Worm (Caenorhabditis elegans) whole organism, L3 larva: ENCODE data around the gene ugt-58.

Experiments used
- R02D3.7 ChIP-seq: fragments of 150-350 bp; optimal IDR thresholded peaks from 2 replicates; lab custom pipeline; 2014; ENCODE audit warnings: missing biosample characterization, missing genetic modification characterization
- ZK546.5 ChIP-seq: sonication (generic microtip); optimal IDR thresholded peaks from 2 replicates; lab custom pipeline; 2017; ENCODE audit warnings: missing biosample characterization, missing genetic modification characterization
- ceh-9 ChIP-seq: sonication (generic microtip); optimal IDR thresholded peaks from 2 replicates; lab custom pipeline; 2018; ENCODE audit warnings: missing biosample characterization, missing genetic modification characterization
- elt-3 ChIP-seq, 3 experiments: fragments of 150-350 bp in 1 of 3; sonication (generic microtip) in 2 of 3; optimal IDR thresholded peaks; 2 replicates in 2 of 3; 4 replicates in 1 of 3; lab custom pipeline; 2014 to 2017; ENCODE audit warnings: missing biosample characterization in 3 of 3, missing genetic modification characterization in 3 of 3
- eor-1 ChIP-seq, 2 experiments: fragments of 150-350 bp; optimal IDR thresholded peaks; 2 replicates each; lab custom pipeline; 2014 to 2018; ENCODE audit warnings: missing biosample characterization in 2 of 2, missing genetic modification characterization in 2 of 2
- fkh-2 ChIP-seq: fragments of 150-350 bp; optimal IDR thresholded peaks from 2 replicates; lab custom pipeline; 2014; ENCODE audit warnings: missing biosample characterization, missing genetic modification reagents, missing genetic modification characterization
- fos-1 ChIP-seq: fragments of 150-350 bp; optimal IDR thresholded peaks from 2 replicates; lab custom pipeline; 2014; ENCODE audit warnings: missing biosample characterization, missing genetic modification characterization
- mdl-1 ChIP-seq: fragments of 150-350 bp; optimal IDR thresholded peaks from 2 replicates; lab custom pipeline; 2014; ENCODE audit warnings: missing biosample characterization, missing genetic modification characterization
- nhr-77 ChIP-seq: fragments of 150-350 bp; optimal IDR thresholded peaks from 2 replicates; lab custom pipeline; 2014; ENCODE audit warnings: missing biosample characterization, missing genetic modification characterization

DNA sequence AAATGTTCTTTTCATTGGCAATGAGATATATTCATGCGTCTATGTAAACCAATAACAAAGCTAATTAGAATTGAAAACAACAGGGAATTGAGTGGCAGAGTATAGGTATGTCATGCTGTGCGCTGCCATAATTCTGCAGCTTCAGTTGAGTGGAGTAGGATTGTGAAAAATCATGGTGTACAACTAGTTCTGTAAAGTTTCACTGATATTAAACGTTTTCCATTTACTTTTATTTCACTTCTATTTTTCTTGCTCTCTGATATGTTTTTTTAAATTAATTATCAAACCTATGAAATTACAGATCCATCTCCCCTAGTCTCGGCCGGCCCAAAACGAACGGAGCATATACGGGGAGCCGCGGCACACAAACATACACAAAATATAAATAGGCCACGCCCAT lies 10.9 kb downstream of the ugt-58 start, which contains the start of gene exc-7:
- TF ChIP-seq fkh-2 (tag; lab: Kevin White, UChicago) (no peak), ZK546.5 (tag; lab: Kevin White, UChicago) (no peak), nhr-77 (tag; lab: Kevin White, UChicago) (no peak), R02D3.7 (no peak), ceh-9 (tag; lab: Kevin White, UChicago) (no peak), elt-3 (tag; optimal IDR thresholded peaks at IDR 0.05; lab: Kevin White, UChicago) (no peak), fos-1 (tag; lab: Kevin White, UChicago) (no peak), eor-1 (tag; optimal IDR thresholded peaks at IDR 0.05; lab: Kevin White, UChicago) (no peak), mdl-1 (tag; lab: Kevin White, UChicago) (no peak)
